Fruit fly (Drosophila melanogaster) whole organism, embryonic: ENCODE results near the gene Vps26.

ENCODE experiments used
- B-H2 ChIP-seq: fragments of 200-800 bp; sonication (Bioruptor generic); optimal IDR thresholded peaks from 2 replicates; lab custom pipeline; 2018; ENCODE audit warnings: missing biosample characterization, mild to moderate bottlenecking, missing genetic modification characterization
- CG10654 ChIP-seq: fragments of 200-800 bp; sonication (Bioruptor generic); optimal IDR thresholded peaks from 2 replicates; lab custom pipeline; 2016; ENCODE audit warnings: missing biosample characterization, missing genetic modification characterization
- CG11560 ChIP-seq: fragments of 200-800 bp; sonication (Bioruptor generic); IDR thresholded peaks from 3 replicates; pipeline ENCODE4 v1.3.6; 2022; ENCODE audit warnings: missing biosample characterization, missing genetic modification characterization
- CG12071 ChIP-seq: fragments of 200-800 bp; sonication (Bioruptor generic); optimal IDR thresholded peaks from 3 replicates; lab custom pipeline; 2018; ENCODE audit warnings: missing biosample characterization, mild to moderate bottlenecking, missing genetic modification characterization
- CG12659 ChIP-seq: fragments of 200-800 bp; sonication (Bioruptor generic); optimal IDR thresholded peaks from 3 replicates; lab custom pipeline; 2017; ENCODE audit warnings: mild to moderate bottlenecking, missing biosample characterization, missing genetic modification reagents, missing genetic modification characterization
- CG12744 ChIP-seq: fragments of 200-800 bp; sonication (Bioruptor generic); optimal IDR thresholded peaks from 2 replicates; lab custom pipeline; 2016; ENCODE audit warnings: missing biosample characterization, missing genetic modification characterization
- CG13123 ChIP-seq: fragments of 200-800 bp; sonication (Bioruptor generic); optimal IDR thresholded peaks from 2 replicates; lab custom pipeline; 2016; ENCODE audit warnings: missing biosample characterization, missing genetic modification characterization
- CG14014 ChIP-seq: fragments of 200-800 bp; sonication (Bioruptor generic); IDR thresholded peaks from 2 replicates; pipeline ENCODE4 v1.3.6; 2022; ENCODE audit warnings: missing biosample characterization, missing genetic modification characterization
- CG17328 ChIP-seq: fragments of 200-800 bp; sonication (Bioruptor generic); IDR thresholded peaks from 2 replicates; pipeline ENCODE4 v1.3.6; 2022; ENCODE audit warnings: missing biosample characterization, missing genetic modification characterization
- CG17385 ChIP-seq: fragments of 200-800 bp; sonication (Bioruptor generic); optimal IDR thresholded peaks from 3 replicates; lab custom pipeline; 2018; ENCODE audit warnings: missing biosample characterization, mild to moderate bottlenecking, missing genetic modification characterization
- CG2875 ChIP-seq: fragments of 200-800 bp; sonication (Bioruptor generic); optimal IDR thresholded peaks from 2 replicates; lab custom pipeline; 2017; ENCODE audit warnings: missing biosample characterization, mild to moderate bottlenecking, missing genetic modification characterization, missing genetic modification reagents
- CG30431 ChIP-seq: fragments of 200-800 bp; sonication (Bioruptor generic); optimal IDR thresholded peaks from 2 replicates; lab custom pipeline; 2017; ENCODE audit warnings: missing biosample characterization, missing genetic modification characterization
- CG31365 ChIP-seq: fragments of 200-800 bp; sonication (Bioruptor generic); optimal IDR thresholded peaks from 2 replicates; lab custom pipeline; 2018; ENCODE audit warnings: missing biosample characterization, mild to moderate bottlenecking, missing genetic modification characterization
- CG6175 ChIP-seq: fragments of 200-800 bp; sonication (Bioruptor generic); IDR thresholded peaks from 3 replicates; pipeline ENCODE4 v1.3.6; 2022; ENCODE audit warnings: missing biosample characterization, missing genetic modification characterization
- CG6654 ChIP-seq: fragments of 200-800 bp; sonication (Bioruptor generic); optimal IDR thresholded peaks from 2 replicates; lab custom pipeline; 2017; ENCODE audit warnings: missing biosample characterization, mild to moderate bottlenecking, missing genetic modification characterization
- CG7839 ChIP-seq: fragments of 200-800 bp; sonication (Bioruptor generic); optimal IDR thresholded peaks from 3 replicates; lab custom pipeline; 2018; ENCODE audit warnings: missing biosample characterization, mild to moderate bottlenecking, missing genetic modification characterization, moderate library complexity
- CG8388 ChIP-seq: fragments of 200-800 bp; sonication (Bioruptor generic); optimal IDR thresholded peaks from 2 replicates; lab custom pipeline; 2019; ENCODE audit warnings: missing biosample characterization, mild to moderate bottlenecking, missing genetic modification characterization, moderate library complexity
- CG8924 ChIP-seq: fragments of 200-800 bp; optimal IDR thresholded peaks from 3 replicates; lab custom pipeline; 2019; ENCODE audit warnings: missing biosample characterization, mild to moderate bottlenecking, missing genetic modification characterization, moderate library complexity
- CoRest ChIP-seq: fragments of 200-800 bp; sonication (Bioruptor generic); optimal IDR thresholded peaks from 3 replicates; lab custom pipeline; 2018; ENCODE audit warnings: missing biosample characterization, mild to moderate bottlenecking, missing genetic modification characterization, moderate library complexity
- D ChIP-seq, 2 experiments: fragments of 200-800 bp in 1 of 2; fragments of >200 bp in 1 of 2; sonication (Bioruptor generic) in 1 of 2; optimal IDR thresholded peaks; 2 replicates in 1 of 2; 3 replicates in 1 of 2; lab custom pipeline; 2017; ENCODE audit warnings: mild to moderate bottlenecking in 1 of 2, missing biosample characterization in 1 of 2, missing genetic modification characterization in 1 of 2, missing genetic modification reagents in 1 of 2
- Dll ChIP-seq: fragments of 200-800 bp; sonication (Bioruptor generic); IDR thresholded peaks from 4 replicates; pipeline ENCODE4 v1.3.6; 2022; ENCODE audit warnings: missing biosample characterization, missing genetic modification characterization; ENCODE audit not compliant: partially characterized antibody
- Dp ChIP-seq: fragments of 200-800 bp; sonication (Bioruptor generic); optimal IDR thresholded peaks from 2 replicates; lab custom pipeline; 2018; ENCODE audit warnings: missing biosample characterization, mild to moderate bottlenecking, missing genetic modification characterization, moderate library complexity
- E2f2 ChIP-seq: fragments of 200-800 bp; sonication (Bioruptor generic); IDR thresholded peaks from 2 replicates; pipeline ENCODE4 v1.3.6; 2022; ENCODE audit warnings: missing biosample characterization, missing genetic modification characterization
- Gsc ChIP-seq: fragments of 200-800 bp; sonication (Bioruptor generic); IDR thresholded peaks from 2 replicates; pipeline ENCODE4 v1.3.6; 2022; ENCODE audit warnings: missing biosample characterization, missing genetic modification characterization
- HLH54F ChIP-seq: fragments of 200-800 bp; sonication (Bioruptor generic); optimal IDR thresholded peaks from 3 replicates; lab custom pipeline; 2016; ENCODE audit warnings: missing biosample characterization, missing genetic modification characterization
- HmgZ ChIP-seq: fragments of 200-800 bp; sonication (Bioruptor generic); optimal IDR thresholded peaks from 2 replicates; lab custom pipeline; 2018; ENCODE audit warnings: missing biosample characterization, mild to moderate bottlenecking, missing genetic modification characterization
- Hr78 ChIP-seq, 2 experiments: fragments of 200-800 bp in 1 of 2; fragments of >200 bp in 1 of 2; sonication (Bioruptor generic) in 1 of 2; optimal IDR thresholded peaks; 2 replicates each; lab custom pipeline; 2017 to 2019; ENCODE audit warnings: missing biosample characterization in 2 of 2, missing genetic modification characterization in 2 of 2, mild to moderate bottlenecking in 1 of 2, moderate library complexity in 1 of 2
- Mrtf ChIP-seq: fragments of 200-800 bp; sonication (Bioruptor generic); IDR thresholded peaks from 3 replicates; pipeline ENCODE4 v1.3.6; 2022; ENCODE audit warnings: missing biosample characterization, missing genetic modification characterization
- NC2α ChIP-seq: fragments of 200-800 bp; sonication (Bioruptor generic); optimal IDR thresholded peaks from 2 replicates; lab custom pipeline; 2016; ENCODE audit warnings: missing biosample characterization, missing genetic modification characterization
- Nf-YA ChIP-seq: fragments of 200-800 bp; sonication (Bioruptor generic); IDR thresholded peaks from 2 replicates; pipeline ENCODE4 v1.3.6; 2022; ENCODE audit warnings: missing biosample characterization, missing genetic modification characterization
- Oaz ChIP-seq: fragments of 200-800 bp; sonication (Bioruptor generic); IDR thresholded peaks from 2 replicates; pipeline ENCODE4 v1.3.6; 2022; ENCODE audit warnings: missing biosample characterization, missing genetic modification characterization
- Scr ChIP-seq: fragments of 200-800 bp; sonication (Bioruptor generic); IDR thresholded peaks from 2 replicates; pipeline ENCODE4 v1.3.6; 2022; ENCODE audit warnings: missing biosample characterization, missing genetic modification characterization; ENCODE audit not compliant: partially characterized antibody
- Sry-δ ChIP-seq: fragments of 200-800 bp; sonication (Bioruptor generic); optimal IDR thresholded peaks from 2 replicates; lab custom pipeline; 2016; ENCODE audit warnings: missing biosample characterization, missing genetic modification characterization
- aop ChIP-seq: fragments of 200-800 bp; sonication (Bioruptor generic); IDR thresholded peaks from 2 replicates; pipeline ENCODE4 v1.3.6; 2022; ENCODE audit warnings: missing biosample characterization, missing genetic modification characterization
- bsh ChIP-seq, 2 experiments: fragments of 200-800 bp; sonication (Bioruptor generic); optimal IDR thresholded peaks; 2 replicates each; lab custom pipeline; 2017 to 2018; ENCODE audit warnings: mild to moderate bottlenecking in 2 of 2, missing biosample characterization in 2 of 2, missing genetic modification characterization in 2 of 2, moderate library complexity in 1 of 2
- chm ChIP-seq: fragments of 200-800 bp; sonication (Bioruptor generic); IDR thresholded peaks from 2 replicates; pipeline ENCODE4 v1.3.6; 2022; ENCODE audit warnings: missing biosample characterization, missing genetic modification characterization
- dmrt99B ChIP-seq: fragments of 200-800 bp; sonication (Bioruptor generic); optimal IDR thresholded peaks from 2 replicates; lab custom pipeline; 2018; ENCODE audit warnings: missing biosample characterization, mild to moderate bottlenecking, missing genetic modification characterization, moderate library complexity
- emc ChIP-seq: fragments of 200-800 bp; sonication (Bioruptor generic); optimal IDR thresholded peaks from 2 replicates; lab custom pipeline; 2016; ENCODE audit warnings: missing biosample characterization, missing genetic modification characterization
- esg ChIP-seq: fragments of 200-800 bp; sonication (Bioruptor generic); conservative IDR thresholded peaks from 2 replicates; pipeline ENCODE4 v1.3.6; 2022; ENCODE audit warnings: missing biosample characterization, missing genetic modification characterization
- fru ChIP-seq: fragments of >200 bp; optimal IDR thresholded peaks from 2 replicates; lab custom pipeline; 2017
- gem ChIP-seq: fragments of 200-800 bp; sonication (Bioruptor generic); optimal IDR thresholded peaks from 2 replicates; lab custom pipeline; 2019; ENCODE audit warnings: missing biosample characterization, mild to moderate bottlenecking, missing genetic modification characterization, moderate library complexity
- gsb-n ChIP-seq: fragments of 200-800 bp; sonication (Bioruptor generic); optimal IDR thresholded peaks from 3 replicates; lab custom pipeline; 2018; ENCODE audit warnings: missing biosample characterization, mild to moderate bottlenecking, missing genetic modification characterization
- nerfin-1 ChIP-seq: fragments of 200-800 bp; sonication (Bioruptor generic); optimal IDR thresholded peaks from 3 replicates; lab custom pipeline; 2019; ENCODE audit warnings: missing biosample characterization, mild to moderate bottlenecking, missing genetic modification characterization, moderate library complexity
- rib ChIP-seq: fragments of 200-800 bp; sonication (Bioruptor generic); IDR thresholded peaks from 2 replicates; pipeline ENCODE4 v1.3.6; 2022; ENCODE audit warnings: missing biosample characterization, missing genetic modification characterization
- row ChIP-seq: fragments of 200-800 bp; sonication (Bioruptor generic); IDR thresholded peaks from 3 replicates; pipeline ENCODE4 v1.3.6; 2022; ENCODE audit warnings: missing biosample characterization, missing genetic modification characterization
- tgo ChIP-seq: fragments of 200-800 bp; sonication (Bioruptor generic); IDR thresholded peaks from 3 replicates; pipeline ENCODE4 v1.3.6; 2022; ENCODE audit warnings: missing biosample characterization, missing genetic modification characterization
- trem ChIP-seq: fragments of 200-800 bp; optimal IDR thresholded peaks from 3 replicates; lab custom pipeline; 2019; ENCODE audit warnings: missing biosample characterization, mild to moderate bottlenecking, missing genetic modification characterization, moderate library complexity
- twi ChIP-seq: fragments of 200-800 bp; optimal IDR thresholded peaks from 2 replicates; lab custom pipeline; 2019; ENCODE audit warnings: missing biosample characterization, mild to moderate bottlenecking, missing genetic modification characterization, moderate library complexity
- vnd ChIP-seq: fragments of 200-800 bp; sonication (Bioruptor generic); IDR thresholded peaks from 3 replicates; pipeline ENCODE4 v1.3.6; 2022; ENCODE audit warnings: missing biosample characterization, missing genetic modification characterization; ENCODE audit not compliant: partially characterized antibody
- zfh1 ChIP-seq: fragments of 200-800 bp; sonication (Bioruptor generic); IDR thresholded peaks from 3 replicates; pipeline ENCODE4 v1.3.6; 2022; ENCODE audit warnings: missing biosample characterization, missing genetic modification characterization

The Vps26 gene

DNA sequence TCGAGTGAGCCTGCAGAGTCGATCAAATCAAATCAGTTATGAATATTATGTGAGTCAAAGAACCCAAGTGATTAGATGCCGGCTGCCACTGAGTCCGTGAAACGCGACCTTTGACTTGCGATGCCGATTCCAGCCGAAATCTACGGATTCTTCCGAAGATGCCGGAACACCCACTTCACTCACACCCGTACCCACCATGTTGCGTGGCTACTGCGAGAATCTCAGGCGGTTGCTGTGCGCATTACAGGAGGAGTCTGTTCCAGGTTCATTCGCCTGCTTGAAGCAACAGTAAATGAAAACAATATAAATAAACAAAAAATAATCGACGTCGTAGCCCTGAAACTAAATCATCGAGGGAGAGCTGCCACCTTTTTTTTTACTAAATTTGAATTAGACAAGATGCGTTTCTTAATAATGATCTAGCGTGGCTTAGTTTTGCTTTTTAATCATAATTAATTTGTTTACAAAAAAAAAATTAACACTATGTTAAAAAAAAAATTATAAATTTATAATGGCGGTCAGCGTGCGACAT, 28.0 kb downstream of the Vps26 start, which contains the start of gene Ldaf1 (continued):
- TF ChIP-seq bsh (GFP tag; optimal IDR thresholded peaks at IDR 0.05; lab: Kevin White, UChicago) (no peak), CG11560 (tag; lab: Robert Waterston, UW) (no peak), rib (no peak), Oaz (GFP tag; lab: Robert Waterston, UW) (no peak), Dll (GFP tag; lab: Robert Waterston, UW) (0 out of 4 replicates have a peak, but pooled peaks have one; percentile 25), CG8924 (peak; percentile 2), emc (GFP tag; lab: Kevin White, UChicago) (no peak), HmgZ (peak; percentile 24), D (optimal IDR thresholded peaks at IDR 0.05; lab: Kevin White, UChicago) (no peak), D (GFP tag; optimal IDR thresholded peaks at IDR 0.05; lab: Kevin White, UChicago) (no peak), Mrtf (GFP tag; lab: Robert Waterston, UW) (no peak), CG13123 (GFP tag; lab: Kevin White, UChicago) (no peak), nerfin-1 (tag; lab: Kevin White, UChicago) (no peak), HLH54F (no peak), Gsc (GFP tag; lab: Robert Waterston, UW) (no peak), E2f2 (GFP tag; lab: Robert Waterston, UW) (peak; percentile 71), CG6654 (GFP tag; lab: Kevin White, UChicago) (no peak), CG17328 (GFP tag; lab: Robert Waterston, UW) (no peak), CG12659 (GFP tag; lab: Kevin White, UChicago) (peak; percentile 28), CG10654 (GFP tag; lab: Kevin White, UChicago) (no peak), aop (GFP tag; lab: Robert Waterston, UW) (no peak), B-H2 (GFP tag; lab: Kevin White, UChicago) (peak; percentile 19), Nf-YA (GFP tag; lab: Robert Waterston, UW) (no peak), fru (lab: Kevin White, UChicago) (no peak), CoRest (tag; lab: Kevin White, UChicago) (no peak), CG17385 (GFP tag; lab: Kevin White, UChicago) (no peak), NC2α (GFP tag; lab: Kevin White, UChicago) (no peak), chm (GFP tag; lab: Robert Waterston, UW) (no peak), trem (tag; lab: Kevin White, UChicago) (peak; percentile 28), twi (tag; lab: Kevin White, UChicago) (no peak), CG30431 (GFP tag; lab: Kevin White, UChicago) (no peak), Hr78 (GFP tag; optimal IDR thresholded peaks at IDR 0.05; lab: Kevin White, UChicago) (peak in 1 of 2 experiments; percentile 55), CG12744 (GFP tag; lab: Kevin White, UChicago) (no peak), tgo (GFP tag; lab: Robert Waterston, UW) (no peak), CG7839 (tag; lab: Kevin White, UChicago) (no peak), dmrt99B (tag; lab: Kevin White, UChicago) (no peak), Dp (GFP tag; lab: Kevin White, UChicago) (peak; percentile 54), CG14014 (no peak), gsb-n (no peak), esg (GFP tag; lab: Robert Waterston, UW) (no peak), vnd (GFP tag; lab: Robert Waterston, UW) (no peak), CG2875 (GFP tag; lab: Kevin White, UChicago) (no peak), Scr (GFP tag; lab: Robert Waterston, UW) (0 out of 2 replicates have a peak, but pooled peaks have one; percentile 23), gem (tag; lab: Kevin White, UChicago) (peak; percentile 16), zfh1 (peak; percentile 26; the same call in 1 of the 3 replicates), CG31365 (tag; lab: Kevin White, UChicago) (no peak), CG12071 (GFP tag; lab: Kevin White, UChicago) (no peak), row (GFP tag; lab: Robert Waterston, UW) (peak; percentile 44; the same call in 1 of the 3 replicates), Sry-δ (peak; percentile 5), CG6175 (GFP tag; lab: Robert Waterston, UW) (no peak), CG8388 (no peak)
